Fruit fly (Drosophila melanogaster) whole organism, embryonic: ENCODE results near the gene CG31016.

Experiments
- B-H1 ChIP-seq: fragments of 200-800 bp; sonication (Bioruptor generic); IDR thresholded peaks from 3 replicates; pipeline ENCODE4 v1.3.6; 2022; ENCODE audit warnings: missing biosample characterization, missing genetic modification characterization
- CG10462 ChIP-seq: fragments of 200-800 bp; sonication (Bioruptor generic); optimal IDR thresholded peaks from 2 replicates; lab custom pipeline; 2016; ENCODE audit warnings: missing biosample characterization, missing genetic modification characterization
- CG12219 ChIP-seq: fragments of 200-800 bp; sonication (Bioruptor generic); optimal IDR thresholded peaks from 3 replicates; lab custom pipeline; 2018; ENCODE audit warnings: missing biosample characterization, mild to moderate bottlenecking, missing genetic modification characterization
- CG13624 ChIP-seq: fragments of 200-800 bp; sonication (Bioruptor generic); optimal IDR thresholded peaks from 2 replicates; lab custom pipeline; 2016; ENCODE audit warnings: missing biosample characterization, missing genetic modification characterization
- CG14441 ChIP-seq: fragments of 200-800 bp; sonication (Bioruptor generic); IDR thresholded peaks from 2 replicates; pipeline ENCODE4 v1.3.6; 2022; ENCODE audit warnings: missing biosample characterization, missing genetic modification characterization
- CG15269 ChIP-seq: fragments of 200-800 bp; sonication (Bioruptor generic); optimal IDR thresholded peaks from 2 replicates; lab custom pipeline; 2018; ENCODE audit warnings: missing biosample characterization, mild to moderate bottlenecking, missing genetic modification characterization, moderate library complexity
- CG1529 ChIP-seq: fragments of 200-800 bp; sonication (Bioruptor generic); optimal IDR thresholded peaks from 3 replicates; lab custom pipeline; 2018; ENCODE audit warnings: missing biosample characterization, missing genetic modification characterization
- CG16779 ChIP-seq: fragments of 200-800 bp; sonication (Bioruptor generic); IDR thresholded peaks from 2 replicates; pipeline ENCODE4 v1.3.6; 2022; ENCODE audit warnings: missing biosample characterization, missing genetic modification characterization
- CG3065 ChIP-seq: fragments of 200-800 bp; sonication (Bioruptor generic); optimal IDR thresholded peaks from 2 replicates; lab custom pipeline; 2016; ENCODE audit warnings: missing biosample characterization, missing genetic modification characterization
- CG42726 ChIP-seq: fragments of 200-800 bp; sonication (Bioruptor generic); IDR thresholded peaks from 2 replicates; pipeline ENCODE4 v1.3.6; 2022; ENCODE audit warnings: missing biosample characterization, missing genetic modification characterization; ENCODE audit not compliant: partially characterized antibody
- CG4730 ChIP-seq: fragments of 200-800 bp; sonication (Bioruptor generic); IDR thresholded peaks from 2 replicates; pipeline ENCODE4 v1.3.6; 2022; ENCODE audit warnings: missing biosample characterization, missing genetic modification characterization
- CG7556 ChIP-seq: fragments of 200-800 bp; sonication (Bioruptor generic); optimal IDR thresholded peaks from 2 replicates; lab custom pipeline; 2017; ENCODE audit warnings: missing biosample characterization, mild to moderate bottlenecking, missing genetic modification characterization
- CG8281 ChIP-seq: fragments of 200-800 bp; sonication (Bioruptor generic); optimal IDR thresholded peaks from 2 replicates; lab custom pipeline; 2018; ENCODE audit warnings: missing biosample characterization, mild to moderate bottlenecking, missing genetic modification characterization, moderate library complexity
- D19B ChIP-seq: fragments of 200-800 bp; sonication (Bioruptor generic); optimal IDR thresholded peaks from 2 replicates; lab custom pipeline; 2017; ENCODE audit warnings: missing biosample characterization, mild to moderate bottlenecking, missing genetic modification characterization
- Dp ChIP-seq: fragments of 200-800 bp; sonication (Bioruptor generic); optimal IDR thresholded peaks from 2 replicates; lab custom pipeline; 2018; ENCODE audit warnings: missing biosample characterization, mild to moderate bottlenecking, missing genetic modification characterization, moderate library complexity
- HLH3B ChIP-seq: fragments of 200-800 bp; sonication (Bioruptor generic); IDR thresholded peaks from 2 replicates; pipeline ENCODE4 v1.3.6; 2022; ENCODE audit warnings: missing biosample characterization, missing genetic modification characterization
- HLH54F ChIP-seq: fragments of 200-800 bp; sonication (Bioruptor generic); optimal IDR thresholded peaks from 3 replicates; lab custom pipeline; 2016; ENCODE audit warnings: missing biosample characterization, missing genetic modification characterization
- Hand ChIP-seq: fragments of 200-800 bp; sonication (Bioruptor generic); optimal IDR thresholded peaks from 2 replicates; lab custom pipeline; 2017; ENCODE audit warnings: mild to moderate bottlenecking, missing biosample characterization, missing genetic modification reagents, missing genetic modification characterization
- MESR4 ChIP-seq: fragments of 200-800 bp; sonication (Bioruptor generic); optimal IDR thresholded peaks from 2 replicates; lab custom pipeline; 2018; ENCODE audit warnings: missing biosample characterization, mild to moderate bottlenecking, missing genetic modification characterization, moderate library complexity
- Mrtf ChIP-seq: fragments of 200-800 bp; sonication (Bioruptor generic); IDR thresholded peaks from 3 replicates; pipeline ENCODE4 v1.3.6; 2022; ENCODE audit warnings: missing biosample characterization, missing genetic modification characterization
- Myb ChIP-seq: fragments of 200-800 bp; sonication (Bioruptor generic); optimal IDR thresholded peaks from 2 replicates; lab custom pipeline; 2016; ENCODE audit warnings: missing biosample characterization, missing genetic modification characterization
- NK7.1 ChIP-seq: fragments of 200-800 bp; sonication (Bioruptor generic); optimal IDR thresholded peaks from 3 replicates; lab custom pipeline; 2016; ENCODE audit warnings: missing biosample characterization, missing genetic modification characterization
- Nf-YC ChIP-seq: fragments of 200-800 bp; optimal IDR thresholded peaks from 3 replicates; lab custom pipeline; 2019; ENCODE audit warnings: missing biosample characterization, mild to moderate bottlenecking, missing genetic modification characterization, moderate library complexity
- Scr ChIP-seq: fragments of 200-800 bp; sonication (Bioruptor generic); IDR thresholded peaks from 2 replicates; pipeline ENCODE4 v1.3.6; 2022; ENCODE audit warnings: missing biosample characterization, missing genetic modification characterization; ENCODE audit not compliant: partially characterized antibody
- Spps ChIP-seq: fragments of 200-800 bp; sonication (Bioruptor generic); optimal IDR thresholded peaks from 2 replicates; lab custom pipeline; 2018; ENCODE audit warnings: missing biosample characterization, mild to moderate bottlenecking, missing genetic modification characterization
- Vsx1 ChIP-seq: fragments of 200-800 bp; sonication (Bioruptor generic); optimal IDR thresholded peaks from 2 replicates; lab custom pipeline; 2017; ENCODE audit warnings: missing biosample characterization, mild to moderate bottlenecking, missing genetic modification characterization, missing genetic modification reagents
- az2 ChIP-seq: fragments of 200-800 bp; sonication (Bioruptor generic); optimal IDR thresholded peaks from 3 replicates; lab custom pipeline; 2016; ENCODE audit warnings: missing biosample characterization, missing genetic modification characterization
- crol ChIP-seq: fragments of 200-800 bp; sonication (Bioruptor generic); IDR thresholded peaks from 2 replicates; pipeline ENCODE4 v1.3.6; 2022; ENCODE audit warnings: missing biosample characterization, missing genetic modification characterization
- crp ChIP-seq, 2 experiments: fragments of 200-800 bp; sonication (Bioruptor generic); optimal IDR thresholded peaks; 2 replicates in 1 of 2; 3 replicates in 1 of 2; lab custom pipeline; 2017; ENCODE audit warnings: missing biosample characterization in 2 of 2, missing genetic modification characterization in 2 of 2, mild to moderate bottlenecking in 1 of 2, moderate library complexity in 1 of 2
- danr ChIP-seq: fragments of 200-800 bp; sonication (Bioruptor generic); IDR thresholded peaks from 2 replicates; pipeline ENCODE4 v1.3.6; 2022; ENCODE audit warnings: missing biosample characterization, missing genetic modification characterization
- dimm ChIP-seq: fragments of 200-800 bp; sonication (Bioruptor generic); IDR thresholded peaks from 2 replicates; pipeline ENCODE4 v1.3.6; 2022; ENCODE audit warnings: missing biosample characterization, missing genetic modification characterization
- disco-r ChIP-seq: fragments of 200-800 bp; sonication (Bioruptor generic); optimal IDR thresholded peaks from 2 replicates; lab custom pipeline; 2016; ENCODE audit warnings: missing biosample characterization, missing genetic modification characterization
- ems ChIP-seq: fragments of 200-800 bp; sonication (Bioruptor generic); optimal IDR thresholded peaks from 3 replicates; lab custom pipeline; 2016; ENCODE audit warnings: missing biosample characterization, missing genetic modification characterization
- fd64A ChIP-seq: fragments of 200-800 bp; sonication (Bioruptor generic); optimal IDR thresholded peaks from 3 replicates; lab custom pipeline; 2018; ENCODE audit warnings: missing biosample characterization, mild to moderate bottlenecking, missing genetic modification characterization
- fd96Cb ChIP-seq: fragments of 200-800 bp; sonication (Bioruptor generic); optimal IDR thresholded peaks from 2 replicates; lab custom pipeline; 2018; ENCODE audit warnings: missing biosample characterization, mild to moderate bottlenecking, missing genetic modification characterization, moderate library complexity
- gem ChIP-seq: fragments of 200-800 bp; sonication (Bioruptor generic); optimal IDR thresholded peaks from 2 replicates; lab custom pipeline; 2019; ENCODE audit warnings: missing biosample characterization, mild to moderate bottlenecking, missing genetic modification characterization, moderate library complexity
- lov ChIP-seq, 2 experiments: fragments of 200-800 bp in 1 of 2; fragments of >200 bp in 1 of 2; sonication (Bioruptor generic) in 1 of 2; IDR thresholded peaks in 1 of 2; optimal IDR thresholded peaks in 1 of 2; 2 replicates in 1 of 2; 3 replicates in 1 of 2; pipeline versions ENCODE4 v1.3.6 to Lab custom; 2017 to 2022; ENCODE audit warnings: missing biosample characterization in 1 of 2, missing genetic modification characterization in 1 of 2
- nerfin-2 ChIP-seq: fragments of 200-800 bp; sonication (Bioruptor generic); IDR thresholded peaks from 2 replicates; pipeline ENCODE4 v1.3.6; 2022; ENCODE audit warnings: missing biosample characterization, missing genetic modification characterization; ENCODE audit not compliant: partially characterized antibody
- oc ChIP-seq: fragments of 200-800 bp; sonication (Bioruptor generic); optimal IDR thresholded peaks from 2 replicates; lab custom pipeline; 2018; ENCODE audit warnings: missing biosample characterization, mild to moderate bottlenecking, missing genetic modification characterization, moderate library complexity
- pan ChIP-seq, 4 experiments: fragments of >200 bp in 3 of 4; fragments of 200-800 bp in 1 of 4; sonication (Bioruptor generic) in 1 of 4; optimal IDR thresholded peaks in 3 of 4; IDR thresholded peaks in 1 of 4; 2 replicates each; pipeline versions ENCODE4 v1.3.6 to Lab custom; 2017 to 2022; ENCODE audit warnings: missing biosample characterization in 2 of 4, missing genetic modification characterization in 2 of 4, mixed read lengths in 1 of 4
- pnt ChIP-seq: fragments of 200-800 bp; sonication (Bioruptor generic); optimal IDR thresholded peaks from 3 replicates; lab custom pipeline; 2016; ENCODE audit warnings: missing biosample characterization, missing genetic modification characterization
- ranshi ChIP-seq: fragments of 200-800 bp; sonication (Bioruptor generic); IDR thresholded peaks from 2 replicates; pipeline ENCODE4 v1.3.6; 2022; ENCODE audit warnings: missing biosample characterization, missing genetic modification characterization
- rib ChIP-seq: fragments of 200-800 bp; sonication (Bioruptor generic); IDR thresholded peaks from 2 replicates; pipeline ENCODE4 v1.3.6; 2022; ENCODE audit warnings: missing biosample characterization, missing genetic modification characterization
- row ChIP-seq: fragments of 200-800 bp; sonication (Bioruptor generic); IDR thresholded peaks from 3 replicates; pipeline ENCODE4 v1.3.6; 2022; ENCODE audit warnings: missing biosample characterization, missing genetic modification characterization
- salm ChIP-seq: fragments of 200-800 bp; sonication (Bioruptor generic); optimal IDR thresholded peaks from 2 replicates; lab custom pipeline; 2018; ENCODE audit warnings: missing biosample characterization, mild to moderate bottlenecking, missing genetic modification characterization
- sima ChIP-seq: fragments of 200-800 bp; sonication (Bioruptor generic); optimal IDR thresholded peaks from 2 replicates; lab custom pipeline; 2016; ENCODE audit warnings: missing biosample characterization, missing genetic modification characterization
- unpg ChIP-seq: fragments of 200-800 bp; sonication (Bioruptor generic); optimal IDR thresholded peaks from 3 replicates; lab custom pipeline; 2018; ENCODE audit warnings: missing biosample characterization, mild to moderate bottlenecking, missing genetic modification characterization, moderate library complexity
- wor ChIP-seq: fragments of 200-800 bp; sonication (Bioruptor generic); IDR thresholded peaks from 2 replicates; pipeline ENCODE4 v1.3.6; 2022; ENCODE audit warnings: missing biosample characterization, missing genetic modification characterization
- zf30C ChIP-seq: fragments of 200-800 bp; sonication (Bioruptor generic); optimal IDR thresholded peaks from 3 replicates; lab custom pipeline; 2018; ENCODE audit warnings: missing biosample characterization, mild to moderate bottlenecking, missing genetic modification characterization

The CG31016 gene

dm6 chr3R:30570554-30571141 lies 35.3 kb upstream of the CG31016 start (continued):
- TF ChIP-seq disco-r (GFP tag; lab: Kevin White, UChicago) (peak; percentile 1), ranshi (GFP tag; lab: Robert Waterston, UW) (peak; percentile 74), pan (optimal IDR thresholded peaks at IDR 0.05; lab: Kevin White, UChicago) (no peak), pan (GFP tag; optimal IDR thresholded peaks at IDR 0.05 in 1 of 2, IDR thresholded peaks at IDR 0.05 in 1 of 2) (peak in 1 of 2 experiments; percentile 80), HLH54F (GFP tag; lab: Kevin White, UChicago) (peak; percentile 5), CG3065 (peak; percentile 6), unpg (GFP tag; lab: Kevin White, UChicago) (peak; percentile 93), lov (optimal IDR thresholded peaks at IDR 0.05; lab: Kevin White, UChicago) (no peak), lov (GFP tag; IDR thresholded peaks at IDR 0.05; lab: Robert Waterston, UW) (no peak), Spps (tag; lab: Kevin White, UChicago) (peak; percentile 71), CG14441 (GFP tag; lab: Robert Waterston, UW) (peak; percentile 87), danr (GFP tag; lab: Robert Waterston, UW) (peak; percentile 41; the same call in 1 of the 2 replicates), MESR4 (no peak), NK7.1 (GFP tag; lab: Kevin White, UChicago) (peak; percentile 46), Mrtf (GFP tag; lab: Robert Waterston, UW) (peak; percentile 74), Scr (no peak), nerfin-2 (GFP tag; lab: Robert Waterston, UW) (no peak), zf30C (GFP tag; lab: Kevin White, UChicago) (peak; percentile 77), CG12219 (GFP tag; lab: Kevin White, UChicago) (peak; percentile 82), pnt (GFP tag; lab: Kevin White, UChicago) (peak; percentile 67), crol (GFP tag; lab: Robert Waterston, UW) (no peak), ems (no peak), fd64A (peak; percentile 44), az2 (GFP tag; lab: Kevin White, UChicago) (peak; percentile 81), sima (GFP tag; lab: Kevin White, UChicago) (no peak), CG7556 (GFP tag; lab: Kevin White, UChicago) (peak; percentile 82), oc (tag; lab: Kevin White, UChicago) (peak; percentile 89), CG8281 (peak; percentile 99), Myb (GFP tag; lab: Kevin White, UChicago) (no peak), CG42726 (GFP tag; lab: Robert Waterston, UW) (no peak), dimm (GFP tag; lab: Robert Waterston, UW) (peak; percentile 83), HLH3B (peak; percentile 84), Vsx1 (GFP tag; lab: Kevin White, UChicago) (peak; percentile 51), CG1529 (GFP tag; lab: Kevin White, UChicago) (peak; percentile 77), CG4730 (GFP tag; lab: Robert Waterston, UW) (peak; percentile 64), CG13624 (GFP tag; lab: Kevin White, UChicago) (peak; percentile 43), CG16779 (no peak), Hand (GFP tag; lab: Kevin White, UChicago) (no peak), row (GFP tag; lab: Robert Waterston, UW) (peak; percentile 84), rib (GFP tag; lab: Robert Waterston, UW) (0 out of 2 replicates have a peak, but pooled peaks have one; percentile 11), Dp (GFP tag; lab: Kevin White, UChicago) (no peak), fd96Cb (tag; lab: Kevin White, UChicago) (peak; percentile 85), crp (GFP tag; optimal IDR thresholded peaks at IDR 0.05; lab: Kevin White, UChicago) (peak in 1 of 2 experiments; percentile 19), CG15269 (peak; percentile 86), CG10462 (no peak), D19B (GFP tag; lab: Kevin White, UChicago) (no peak), gem (tag; lab: Kevin White, UChicago) (peak; percentile 91), wor (GFP tag; lab: Robert Waterston, UW) (peak; percentile 70), salm (tag; lab: Kevin White, UChicago) (peak; percentile 79), B-H1 (GFP tag; lab: Robert Waterston, UW) (peak; percentile 64), Nf-YC (tag; lab: Kevin White, UChicago) (no peak)
